Fruit fly (Drosophila melanogaster) S2 (cell line): ENCODE data around the gene Jhbp11.

Experiments used
- CG8478 ChIP-seq: fragments of >200 bp; optimal IDR thresholded peaks from 2 replicates; lab custom pipeline; 2018
- CTCF ChIP-seq, 2 experiments: fragments of >200 bp; optimal IDR thresholded peaks; 2 replicates each; lab custom pipeline; 2018

- TF ChIP-seq CTCF (optimal IDR thresholded peaks at IDR 0.05; lab: Kevin White, UChicago) (peak; percentile 79 to 86), CG8478 (lab: Kevin White, UChicago) (no peak)
Observed at dm6 chr3R:27098638-27099037, 2.4 kb upstream of the Jhbp11 start.
